Worm (Caenorhabditis elegans) whole organism, L4/young adult: ENCODE measurements around the gene F45E12.6.

Experiments used
- W03F9.2 ChIP-seq: fragments of 150-350 bp; optimal IDR thresholded peaks from 2 replicates; lab custom pipeline; 2014; ENCODE audit warnings: missing biosample characterization, missing genetic modification characterization
- dao-5 ChIP-seq: sonication (generic microtip); optimal IDR thresholded peaks from 2 replicates; lab custom pipeline; 2016; ENCODE audit warnings: missing genotype, missing genetic modification characterization, moderate library complexity, missing compliant biosample characterization
- him-1 ChIP-seq: sonication (generic microtip); optimal IDR thresholded peaks from 2 replicates; lab custom pipeline; 2016; ENCODE audit warnings: missing genotype, missing genetic modification reagents, missing genetic modification characterization, missing compliant biosample characterization

F45E12.6 gene

ce11 chrII:7331224-7331623, 17.2 kb upstream of the F45E12.6 start, which contains the start of gene npax-1:
npax-1 (minus strand) TSS chrII:7331324.
- TF ChIP-seq W03F9.2 (tag; lab: Kevin White, UChicago): no peak
- TF ChIP-seq him-1: no peak
- no peak for TF ChIP-seq dao-5

DNA sequence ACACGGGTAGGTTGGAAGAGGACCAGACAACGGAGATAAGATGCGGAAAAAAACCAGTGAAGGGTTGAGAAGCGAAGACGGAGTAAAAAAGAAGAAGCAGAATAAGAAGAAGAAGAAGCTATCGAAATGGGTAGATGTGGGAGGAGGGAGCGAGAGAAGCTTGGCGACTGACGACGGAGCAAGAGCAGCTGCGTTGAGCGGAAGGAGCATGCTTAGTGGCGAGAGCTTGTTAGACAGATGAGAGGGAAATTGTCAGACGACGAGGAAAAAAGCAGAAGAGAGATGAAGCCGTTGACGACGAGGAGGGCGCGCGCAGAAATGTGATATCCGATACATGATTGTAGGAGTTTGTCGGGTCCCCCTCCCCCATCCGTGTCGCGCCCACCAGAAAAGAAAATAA, 13.0 kb upstream of the F45E12.6 start:
- TF ChIP-seq him-1: peak; percentile 72
- no peak for TF ChIP-seq dao-5

- TF ChIP-seq W03F9.2 (tag; lab: Kevin White, UChicago): no peak
- no peak for TF ChIP-seq him-1
- no peak for TF ChIP-seq dao-5
Observed at ce11 chrII:7326199-7326598, 12.2 kb upstream of the F45E12.6 start.

- TF ChIP-seq dao-5 (no peak), W03F9.2 (tag; lab: Kevin White, UChicago) (no peak), him-1 (no peak)
Observed at ce11 chrII:7325063-7325480, 11.1 kb upstream of the F45E12.6 start.

ce11 chrII:7323925-7324324, 9.9 kb upstream of the F45E12.6 start, which contains the start of gene F21D12.3:
F21D12.3 (minus strand) TSS chrII:7324025.
- TF ChIP-seq dao-5 (no peak), him-1 (no peak), W03F9.2 (tag; lab: Kevin White, UChicago) (no peak)

DNA sequence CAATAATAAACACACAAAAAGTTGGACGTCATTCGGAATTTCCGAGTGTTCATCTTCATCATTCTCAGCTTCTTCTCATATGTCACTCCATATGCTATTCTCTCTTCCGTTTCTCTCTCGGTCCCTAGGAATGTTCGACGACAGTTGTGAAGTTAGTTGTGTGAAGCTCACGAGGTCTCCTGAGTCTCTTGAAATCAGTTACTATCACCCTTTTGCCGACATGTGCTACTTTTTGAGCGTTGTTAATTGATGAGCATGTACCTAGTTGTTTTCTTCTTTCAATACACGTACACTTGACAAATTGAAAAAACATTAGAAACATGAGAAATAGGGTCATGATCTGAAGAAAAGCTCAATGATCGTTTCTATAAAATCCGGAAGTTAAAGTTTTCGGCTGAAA, 9.3 kb upstream of the F45E12.6 start:
- no peak for TF ChIP-seq him-1
- TF ChIP-seq dao-5: no peak

DNA sequence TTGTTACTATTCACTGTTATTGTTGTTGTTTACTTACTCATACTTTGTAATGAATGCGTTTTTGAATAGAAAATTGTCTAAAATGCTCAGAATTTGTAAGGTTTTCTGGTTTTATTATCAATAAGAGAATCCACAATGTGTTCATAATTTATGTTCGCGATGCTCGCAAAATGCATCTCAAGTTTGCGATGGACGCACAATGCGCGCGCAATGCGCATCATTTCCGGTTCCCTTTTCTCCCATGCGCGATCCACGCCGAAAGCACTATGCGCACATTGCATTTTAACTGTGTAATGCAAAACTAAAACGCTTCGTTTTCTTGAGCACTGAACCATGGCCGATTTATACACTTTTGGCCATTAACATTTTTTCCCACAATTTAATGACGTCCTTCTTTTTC, 5.5 kb upstream of the F45E12.6 start:
- no peak for TF ChIP-seq dao-5
- TF ChIP-seq him-1: peak; percentile 80
- TF ChIP-seq W03F9.2 (tag; lab: Kevin White, UChicago): no peak

- no peak for TF ChIP-seq dao-5
- no peak for TF ChIP-seq W03F9.2 (tag; lab: Kevin White, UChicago)
- TF ChIP-seq him-1: no peak
Observed at ce11 chrII:7317468-7317867, 3.5 kb upstream of the F45E12.6 start, which contains the start of gene F21D12.2. F21D12.2 (plus strand) TSS chrII:7317768.

ce11 chrII:7310023-7310422, 4.0 kb downstream of the F45E12.6 start, which contains the start of the genes F45E12.5 and cnep-1:
F45E12.5 (minus strand) TSS chrII:7310115.
cnep-1 (plus strand) TSS chrII:7310348.
- TF ChIP-seq him-1 (no peak), dao-5 (no peak), W03F9.2 (tag; lab: Kevin White, UChicago) (no peak)

ce11 chrII:7305558-7305957, 8.4 kb downstream of the F45E12.6 start, which contains the start of gene brf-1:
brf-1 (plus strand) TSS chrII:7305858.
- TF ChIP-seq him-1 (no peak), dao-5 (no peak), W03F9.2 (tag; lab: Kevin White, UChicago) (no peak)

DNA sequence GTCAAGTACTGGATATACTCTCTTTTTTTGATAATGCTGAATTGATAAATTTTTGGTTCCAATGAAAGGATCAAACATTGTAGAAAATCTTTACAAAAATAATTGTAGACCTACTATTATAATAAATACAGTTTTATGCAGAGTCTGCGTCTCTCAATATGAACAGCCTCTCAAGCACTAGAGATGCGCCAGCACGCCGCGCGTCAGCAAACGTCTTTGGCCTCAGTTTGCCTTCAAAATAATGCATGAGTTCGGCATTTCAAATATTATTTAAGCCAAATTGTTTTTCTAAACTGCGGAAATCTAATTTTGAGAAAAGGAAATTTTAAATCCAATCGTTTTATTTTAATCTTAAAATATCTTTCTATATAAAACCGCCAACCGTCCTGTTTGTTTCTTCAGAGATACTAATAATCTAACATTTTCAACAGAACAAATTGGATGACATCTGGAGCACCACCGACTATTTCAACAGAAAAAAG, 12.3 kb downstream of the F45E12.6 start, which contains the start of gene cul-4:
Gene cul-4, plus strand, starts transcription at position 432 of the 482 bp plus-strand sequence.
- TF ChIP-seq dao-5 (no peak), W03F9.2 (tag; lab: Kevin White, UChicago) (peak; percentile 82)

DNA sequence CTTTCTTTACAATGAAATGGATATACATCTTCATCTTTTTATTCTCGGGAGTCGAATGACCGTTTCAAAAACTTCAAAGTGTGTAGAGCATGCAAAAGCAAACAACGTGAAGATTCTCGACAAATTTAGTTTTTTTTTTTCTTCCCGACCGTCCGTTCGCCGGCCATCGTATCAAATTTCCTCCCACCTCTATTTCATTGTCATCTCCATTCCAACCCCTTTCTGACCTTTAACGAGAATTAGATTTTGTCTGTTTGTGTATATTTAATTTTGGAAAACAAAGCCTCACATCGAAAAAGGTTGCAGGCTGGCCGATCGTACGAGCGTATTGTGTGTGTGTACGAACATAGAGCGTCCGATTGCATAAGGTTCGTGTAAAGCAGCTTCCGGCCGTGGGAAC, 14.9 kb downstream of the F45E12.6 start, which contains the start of gene C30G12.1:
Gene C30G12.1, plus strand, starts transcription at position 301 of the 400 bp plus-strand sequence.
- TF ChIP-seq W03F9.2 (tag; lab: Kevin White, UChicago) (no peak), him-1 (no peak), dao-5 (no peak)

DNA sequence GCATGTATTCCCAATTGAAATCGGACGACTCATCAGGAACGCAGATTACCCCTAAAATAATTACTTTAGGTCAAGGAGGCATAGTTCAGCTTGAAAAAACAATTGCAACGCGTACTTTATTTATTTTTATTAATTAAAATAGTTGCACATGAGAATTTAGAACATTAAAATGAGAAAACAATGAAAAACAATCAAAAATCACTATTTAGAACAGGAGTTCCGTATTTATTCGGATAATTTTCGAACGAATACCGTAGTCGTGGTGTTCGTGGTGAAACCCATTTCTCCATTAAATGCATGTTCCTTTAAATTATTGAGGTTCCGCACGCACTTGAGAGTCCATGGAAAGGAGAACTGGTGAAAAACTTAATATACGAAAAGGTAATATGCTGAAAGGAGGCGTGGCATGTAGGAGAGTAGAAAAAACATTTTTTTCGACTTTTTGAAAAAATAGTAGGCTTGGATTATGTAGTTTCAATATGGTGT, 15.7 kb downstream of the F45E12.6 start, which contains the start of gene puf-8:
Gene puf-8, minus strand, starts transcription at position 51 of the 486 bp plus-strand sequence.
- no peak for TF ChIP-seq him-1
- TF ChIP-seq W03F9.2 (tag; lab: Kevin White, UChicago): no peak
- no peak for TF ChIP-seq dao-5

DNA sequence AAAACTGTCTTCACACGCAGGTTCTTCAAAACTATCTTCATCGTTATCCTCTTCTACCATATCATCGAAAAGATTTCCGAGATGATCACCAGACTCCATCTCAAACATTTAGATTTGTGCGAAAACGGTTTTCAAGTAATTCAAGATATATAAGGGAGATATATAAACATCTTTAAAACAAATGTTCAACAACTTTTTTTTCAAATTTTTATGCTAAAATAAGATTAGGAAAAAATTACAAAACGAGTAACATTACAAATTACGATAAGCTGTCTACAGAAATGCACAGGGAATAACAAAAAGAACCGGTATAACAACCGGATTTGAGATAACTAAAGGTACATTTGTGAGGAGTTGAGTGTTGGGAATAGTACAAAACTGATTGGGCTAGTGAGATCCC, 18.1 kb downstream of the F45E12.6 start, which contains the start of gene C30G12.6:
Gene C30G12.6, minus strand, starts transcription at position 101 of the 400 bp plus-strand sequence.
- TF ChIP-seq W03F9.2 (tag; lab: Kevin White, UChicago) (no peak), dao-5 (no peak), him-1 (no peak)

DNA sequence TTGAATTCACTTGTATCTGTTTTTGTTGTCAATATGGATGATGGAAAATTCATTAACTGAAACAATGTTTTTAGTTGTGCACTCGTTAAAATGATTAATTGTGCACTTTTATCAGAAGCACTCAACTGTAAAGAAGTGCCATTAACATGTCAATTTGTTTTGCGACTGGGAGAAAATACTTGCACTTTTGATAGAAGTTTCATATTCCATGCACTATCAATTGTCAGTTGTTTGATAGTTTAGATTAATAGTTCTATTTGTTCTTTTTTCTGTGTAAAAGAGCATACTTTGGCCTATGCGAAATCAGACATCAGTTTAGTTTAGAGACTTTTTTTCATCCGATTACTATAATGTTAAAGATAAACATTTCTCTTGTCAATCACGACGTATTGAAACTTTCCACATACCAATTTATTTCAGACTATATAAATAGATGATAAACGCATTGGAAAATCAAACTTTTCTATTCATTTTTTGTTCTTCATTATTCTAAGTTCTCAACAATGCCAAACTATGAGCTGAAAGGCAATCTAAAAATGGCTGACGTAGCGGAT, 24.0 kb downstream of the F45E12.6 start, which contains the start of gene C30G12.2:
Gene C30G12.2, plus strand, starts transcription at position 504 of the 554 bp plus-strand sequence.
- no peak for TF ChIP-seq W03F9.2 (tag; lab: Kevin White, UChicago)
- no peak for TF ChIP-seq him-1
- no peak for TF ChIP-seq dao-5
